Worm (Caenorhabditis elegans) whole organism, L4 larva: ENCODE results near the gene K11H3.5.

Experiments
- R02D3.7 ChIP-seq: fragments of 150-350 bp; sonication (generic microtip); optimal IDR thresholded peaks from 3 replicates; lab custom pipeline; 2014; ENCODE audit warnings: missing biosample characterization, missing genetic modification characterization
- T26A8.4 ChIP-seq: fragments of 200-800 bp; sonication (Bioruptor generic); IDR thresholded peaks from 2 replicates; pipeline ENCODE4 v1.3.6; 2022; ENCODE audit warnings: missing genetic modification characterization, missing compliant biosample characterization
- Y48G9A.11 ChIP-seq: fragments of 200-800 bp; sonication (Bioruptor generic); IDR thresholded peaks from 2 replicates; pipeline ENCODE4 v1.3.6; 2022; ENCODE audit warnings: missing genetic modification reagents, missing genetic modification characterization, missing compliant biosample characterization
- Y75B8A.6 ChIP-seq: fragments of 200-800 bp; sonication (Bioruptor generic); IDR thresholded peaks from 2 replicates; pipeline ENCODE4 v1.3.6; 2022; ENCODE audit warnings: missing genetic modification reagents, missing genetic modification characterization, missing compliant biosample characterization
- ZK546.5 ChIP-seq, 2 experiments: sonication (generic microtip); optimal IDR thresholded peaks; 2 replicates each; lab custom pipeline; 2017; ENCODE audit warnings: missing biosample characterization in 2 of 2, missing genetic modification characterization in 2 of 2
- arid-1 ChIP-seq: fragments of 200-800 bp; sonication (Bioruptor generic); conservative IDR thresholded peaks from 2 replicates; pipeline ENCODE4 v1.3.6; 2022; ENCODE audit warnings: missing genetic modification reagents, missing genetic modification characterization, missing compliant biosample characterization
- ceh-28 ChIP-seq: fragments of 150-350 bp; optimal IDR thresholded peaks from 2 replicates; lab custom pipeline; 2014; ENCODE audit warnings: missing biosample characterization, missing genetic modification reagents, missing genetic modification characterization
- ceh-44 ChIP-seq: fragments of 200-800 bp; sonication (Bioruptor generic); IDR thresholded peaks from 2 replicates; pipeline ENCODE4 v1.3.6; 2022; ENCODE audit warnings: missing genetic modification reagents, missing genetic modification characterization, missing compliant biosample characterization
- ceh-62 ChIP-seq: sonication (generic microtip); optimal IDR thresholded peaks from 2 replicates; lab custom pipeline; 2017; ENCODE audit warnings: missing biosample characterization, missing genetic modification characterization
- ces-1 ChIP-seq: fragments of 150-350 bp; sonication (generic microtip); optimal IDR thresholded peaks from 4 replicates; lab custom pipeline; 2014; ENCODE audit warnings: missing biosample characterization, missing genetic modification reagents, missing genetic modification characterization
- daf-16 ChIP-seq, 3 experiments: sonication (generic microtip); optimal IDR thresholded peaks; 2 replicates each; lab custom pipeline; 2016 to 2017; ENCODE audit warnings: missing genetic modification characterization in 3 of 3, missing genetic modification reagents in 3 of 3, mild to moderate bottlenecking in 2 of 3, missing compliant biosample characterization in 2 of 3, missing biosample characterization in 1 of 3, moderate library complexity in 1 of 3
- daf-19 ChIP-seq: fragments of 200-800 bp; sonication (Bioruptor generic); conservative IDR thresholded peaks from 2 replicates; pipeline ENCODE4 v1.3.6; 2022; ENCODE audit warnings: missing genetic modification characterization, missing compliant biosample characterization
- dmd-6 ChIP-seq: fragments of 200-800 bp; sonication (Bioruptor generic); IDR thresholded peaks from 2 replicates; pipeline ENCODE4 v1.3.6; 2022; ENCODE audit warnings: missing genetic modification reagents, missing genetic modification characterization, missing compliant biosample characterization
- dmd-9 ChIP-seq: fragments of 200-800 bp; sonication (Bioruptor generic); IDR thresholded peaks from 2 replicates; pipeline ENCODE4 v1.3.6; 2022; ENCODE audit warnings: missing genetic modification reagents, missing genetic modification characterization, missing compliant biosample characterization
- dpl-1 ChIP-seq: fragments of 150-350 bp; optimal IDR thresholded peaks from 2 replicates; lab custom pipeline; 2014; ENCODE audit warnings: missing biosample characterization, missing genetic modification reagents, missing genetic modification characterization
- duxl-1 ChIP-seq: sonication (generic microtip); optimal IDR thresholded peaks from 2 replicates; lab custom pipeline; 2016; ENCODE audit warnings: mild to moderate bottlenecking, missing genetic modification characterization, moderate library complexity, missing compliant biosample characterization; ENCODE audit not compliant: poor library complexity
- dve-1 ChIP-seq: sonication (generic microtip); optimal IDR thresholded peaks from 2 replicates; lab custom pipeline; 2017; ENCODE audit warnings: antibody characterized with exemption, mild to moderate bottlenecking, missing genetic modification characterization, missing compliant biosample characterization; ENCODE audit not compliant: insufficient read depth
- egl-43 ChIP-seq: fragments of 200-800 bp; sonication (Bioruptor generic); IDR thresholded peaks from 2 replicates; pipeline ENCODE4 v1.3.6; 2022; ENCODE audit warnings: missing genetic modification reagents, missing genetic modification characterization, missing compliant biosample characterization
- gei-8 ChIP-seq: fragments of 200-800 bp; sonication (Bioruptor generic); optimal IDR thresholded peaks from 2 replicates; lab custom pipeline; 2018; ENCODE audit warnings: mild to moderate bottlenecking, missing genetic modification characterization, missing compliant biosample characterization
- hlh-11 ChIP-seq: fragments of 200-800 bp; sonication (Bioruptor generic); optimal IDR thresholded peaks from 2 replicates; lab custom pipeline; 2018; ENCODE audit warnings: mild to moderate bottlenecking, missing genetic modification characterization, missing compliant biosample characterization
- hlh-30 ChIP-seq: sonication (generic microtip); optimal IDR thresholded peaks from 2 replicates; lab custom pipeline; 2017; ENCODE audit warnings: antibody characterized with exemption, mild to moderate bottlenecking, missing genetic modification characterization, missing compliant biosample characterization; ENCODE audit not compliant: insufficient read depth
- hmg-1.1 ChIP-seq: fragments of 200-800 bp; sonication (Bioruptor generic); IDR thresholded peaks from 2 replicates; pipeline ENCODE4 v1.3.6; 2022; ENCODE audit warnings: missing genetic modification reagents, missing genetic modification characterization, missing compliant biosample characterization
- jun-1 ChIP-seq: fragments of 150-350 bp; optimal IDR thresholded peaks from 2 replicates; lab custom pipeline; 2014; ENCODE audit warnings: missing biosample characterization, missing genetic modification reagents, missing genetic modification characterization
- lin-1 ChIP-seq: fragments of 200-800 bp; sonication (Bioruptor generic); IDR thresholded peaks from 2 replicates; pipeline ENCODE4 v1.3.6; 2022; ENCODE audit warnings: missing genetic modification reagents, missing genetic modification characterization, missing compliant biosample characterization
- lin-13 ChIP-seq: fragments of 150-350 bp; optimal IDR thresholded peaks from 2 replicates; lab custom pipeline; 2014; ENCODE audit warnings: missing biosample characterization, missing genetic modification reagents, missing genetic modification characterization
- lin-38 ChIP-seq: fragments of 200-800 bp; sonication (Bioruptor generic); IDR thresholded peaks from 2 replicates; pipeline ENCODE4 v1.3.6; 2022; ENCODE audit warnings: missing genetic modification reagents, missing genetic modification characterization, missing compliant biosample characterization
- lin-39 ChIP-seq: fragments of 150-350 bp; optimal IDR thresholded peaks from 2 replicates; lab custom pipeline; 2014; ENCODE audit warnings: missing biosample characterization, missing genetic modification reagents, missing genetic modification characterization
- lsy-2 ChIP-seq, 2 experiments: fragments of 150-350 bp in 1 of 2; sonication (generic microtip) in 1 of 2; optimal IDR thresholded peaks; 2 replicates each; lab custom pipeline; 2014 to 2017; ENCODE audit warnings: missing biosample characterization in 2 of 2, missing genetic modification characterization in 2 of 2
- madf-5 ChIP-seq, 2 experiments: fragments of 200-800 bp; sonication (Bioruptor generic); IDR thresholded peaks; 2 replicates each; pipeline ENCODE4 v1.3.6; 2022; ENCODE audit warnings: missing compliant biosample characterization in 2 of 2, missing genetic modification characterization in 2 of 2
- mep-1 ChIP-seq: fragments of 150-350 bp; sonication (generic microtip); optimal IDR thresholded peaks from 3 replicates; lab custom pipeline; 2014; ENCODE audit warnings: missing biosample characterization, missing genetic modification characterization
- mes-2 ChIP-seq: sonication (generic microtip); optimal IDR thresholded peaks from 2 replicates; lab custom pipeline; 2016; ENCODE audit warnings: missing genotype, mild to moderate bottlenecking, missing genetic modification characterization, missing compliant biosample characterization; ENCODE audit not compliant: poor library complexity, severe bottlenecking
- nhr-102 ChIP-seq: sonication (generic microtip); optimal IDR thresholded peaks from 2 replicates; lab custom pipeline; 2016; ENCODE audit warnings: mild to moderate bottlenecking, missing genetic modification characterization, moderate library complexity, missing compliant biosample characterization
- nhr-28 ChIP-seq: fragments of 150-350 bp; optimal IDR thresholded peaks from 2 replicates; lab custom pipeline; 2014; ENCODE audit warnings: missing biosample characterization, missing genetic modification characterization
- nhr-6 ChIP-seq: fragments of 150-350 bp; optimal IDR thresholded peaks from 2 replicates; lab custom pipeline; 2014; ENCODE audit warnings: missing biosample characterization, missing genetic modification characterization
- pha-4 ChIP-seq, 2 experiments: fragments of 150-350 bp in 1 of 2; fragments of 200-800 bp in 1 of 2; sonication (Bioruptor generic) in 1 of 2; IDR thresholded peaks in 1 of 2; optimal IDR thresholded peaks in 1 of 2; 2 replicates each; pipeline versions ENCODE4 v1.3.6 to Lab custom; 2014 to 2022; ENCODE audit warnings: missing genetic modification characterization in 2 of 2, missing genetic modification reagents in 2 of 2, missing biosample characterization in 1 of 2, missing compliant biosample characterization in 1 of 2
- pqm-1 ChIP-seq: sonication (generic microtip); optimal IDR thresholded peaks from 2 replicates; lab custom pipeline; 2017; ENCODE audit warnings: missing biosample characterization, missing genetic modification characterization
- rbr-2 ChIP-seq: sonication (generic microtip); optimal IDR thresholded peaks from 2 replicates; lab custom pipeline; 2016; ENCODE audit warnings: missing genotype, missing genetic modification characterization, missing compliant biosample characterization
- snpc-1.2 ChIP-seq: fragments of 200-800 bp; sonication (Bioruptor generic); IDR thresholded peaks from 2 replicates; pipeline ENCODE4 v1.3.6; 2022; ENCODE audit warnings: missing genetic modification reagents, missing genetic modification characterization, missing compliant biosample characterization
- tag-97 ChIP-seq: fragments of 200-800 bp; sonication (Bioruptor generic); IDR thresholded peaks from 2 replicates; pipeline ENCODE4 v1.3.6; 2022; ENCODE audit warnings: missing genetic modification characterization, missing compliant biosample characterization
- unc-62 ChIP-seq, 3 experiments: fragments of 150-350 bp in 1 of 3; sonication (generic microtip); optimal IDR thresholded peaks in 2 of 3; peaks in 1 of 3; 1 replicate in 1 of 3; 2 replicates in 2 of 3; lab custom pipeline; 2014 to 2017; ENCODE audit warnings: missing biosample characterization in 3 of 3, missing genetic modification characterization in 3 of 3, missing genetic modification reagents in 3 of 3, missing genotype in 1 of 3
- vab-7 ChIP-seq: fragments of 200-800 bp; sonication (Bioruptor generic); IDR thresholded peaks from 2 replicates; pipeline ENCODE4 v1.3.6; 2022; ENCODE audit warnings: missing genetic modification reagents, missing genetic modification characterization, missing compliant biosample characterization
- zfp-2 ChIP-seq: sonication (generic microtip); optimal IDR thresholded peaks from 2 replicates; lab custom pipeline; 2016; ENCODE audit warnings: mild to moderate bottlenecking, missing genetic modification characterization, missing compliant biosample characterization
- ztf-11 ChIP-seq: fragments of 150-350 bp; optimal IDR thresholded peaks from 2 replicates; lab custom pipeline; 2014; ENCODE audit warnings: missing biosample characterization, missing genetic modification characterization

K11H3.5 gene

DNA sequence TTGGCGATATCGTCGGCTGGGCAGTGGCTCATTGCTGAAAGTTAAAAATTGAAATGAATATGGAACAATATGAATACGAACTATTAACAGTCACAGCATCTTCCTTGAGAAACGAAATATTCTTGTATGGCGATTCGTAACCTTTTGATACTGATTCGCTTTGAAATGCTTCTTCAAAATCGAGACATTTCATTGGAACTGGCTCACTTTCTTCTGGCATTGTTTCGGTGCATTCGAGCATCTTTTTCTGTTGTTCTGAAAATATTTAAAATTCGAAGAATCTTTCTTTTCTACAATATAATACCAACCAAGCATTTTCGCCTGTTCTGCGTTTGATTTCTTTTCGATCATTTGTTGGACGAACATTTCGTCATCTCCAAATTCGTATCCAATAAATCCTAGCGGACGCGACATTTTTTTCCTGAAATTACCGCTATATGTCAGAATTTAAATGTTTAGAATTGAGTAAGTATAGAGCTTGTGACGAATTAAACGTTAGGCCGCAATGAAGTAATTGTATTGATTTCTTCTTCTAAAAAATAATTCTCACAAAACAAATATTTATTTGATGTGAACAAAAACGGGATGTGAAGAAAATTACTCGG, 19.1 kb upstream of the K11H3.5 start, which contains the start of gene lin-52 (continued):
- TF ChIP-seq vab-7 (GFP tag; lab: Robert Waterston, UW) (no peak), gei-8 (GFP tag; lab: Kevin White, UChicago) (no peak), nhr-102 (peak; percentile 50), zfp-2 (tag; lab: Kevin White, UChicago) (no peak), ztf-11 (tag; lab: Kevin White, UChicago) (no peak), madf-5 (GFP tag; IDR thresholded peaks at IDR 0.05; lab: Robert Waterston, UW) (no peak), nhr-6 (tag; lab: Kevin White, UChicago) (no peak), lin-13 (GFP tag; lab: Kevin White, UChicago) (no peak), T26A8.4 (peak; percentile 23; the same call in 1 of the 2 replicates), Y48G9A.11 (GFP tag; lab: Robert Waterston, UW) (no peak), arid-1 (GFP tag; lab: Robert Waterston, UW) (no peak), ZK546.5 (tag; optimal IDR thresholded peaks at IDR 0.05; lab: Kevin White, UChicago) (no peak), dpl-1 (GFP tag; lab: Kevin White, UChicago) (no peak), tag-97 (no peak), jun-1 (no peak), ceh-44 (GFP tag; lab: Robert Waterston, UW) (no peak), R02D3.7 (no peak), hmg-1.1 (GFP tag; lab: Robert Waterston, UW) (no peak), lsy-2 (tag; optimal IDR thresholded peaks at IDR 0.05; lab: Kevin White, UChicago) (peak in 1 of 2 experiments; percentile 12), snpc-1.2 (no peak), daf-19 (GFP tag; lab: Robert Waterston, UW) (peak; percentile 76; the same call in 1 of the 2 replicates), mep-1 (tag; lab: Kevin White, UChicago) (peak; percentile 13), dmd-6 (GFP tag; lab: Robert Waterston, UW) (no peak), lin-1 (GFP tag; lab: Robert Waterston, UW) (0 out of 2 replicates have a peak, but pooled peaks have one; percentile 30), dve-1 (peak; percentile 22), lin-38 (GFP tag; lab: Robert Waterston, UW) (peak; percentile 22; the same call in 1 of the 2 replicates), lin-39 (tag; lab: Kevin White, UChicago) (no peak), hlh-30 (tag; lab: Kevin White, UChicago) (peak; percentile 1), pqm-1 (tag; lab: Kevin White, UChicago) (no peak), hlh-11 (no peak), dmd-9 (no peak), pha-4 (GFP tag; IDR thresholded peaks at IDR 0.05; lab: Robert Waterston, UW) (no peak; the same call in 1 of the 2 replicates), pha-4 (tag; optimal IDR thresholded peaks at IDR 0.05; lab: Kevin White, UChicago) (no peak)

DNA sequence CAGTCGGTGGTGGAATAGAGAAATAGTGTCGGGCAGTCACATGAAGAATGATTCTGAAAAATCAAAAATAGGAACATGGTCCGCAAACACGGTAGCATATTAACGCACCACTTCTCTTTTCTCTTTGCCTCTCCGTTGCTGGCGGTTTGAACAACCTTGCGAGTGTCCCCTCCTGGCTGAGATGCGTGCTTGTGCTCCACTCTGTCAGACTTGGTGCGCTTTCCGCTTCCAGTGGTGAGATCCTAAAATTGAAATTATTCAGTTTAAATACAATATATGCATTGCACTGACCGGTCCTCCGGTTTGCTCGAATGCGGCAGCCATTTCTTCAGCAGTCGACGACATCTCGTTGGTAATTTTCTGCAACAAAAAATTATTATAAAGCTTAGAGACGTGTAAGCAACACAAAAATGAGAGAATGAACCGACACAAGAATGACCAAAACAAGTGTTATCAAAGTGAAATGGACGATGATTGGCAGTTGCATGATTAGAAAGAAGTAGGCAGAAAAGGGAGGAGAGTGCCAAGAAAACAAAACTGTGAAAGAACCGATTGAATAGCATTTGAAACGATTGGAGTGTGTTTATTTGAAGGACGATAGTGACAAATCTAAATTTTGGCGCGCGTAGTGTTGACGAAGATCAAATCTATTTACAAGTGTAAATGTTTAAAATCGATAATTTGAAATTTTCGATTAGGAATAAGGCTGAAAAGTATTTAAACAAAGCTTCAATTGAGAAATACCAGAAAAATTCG, 18.3 kb upstream of the K11H3.5 start, which contains the start of gene ZK632.9:
ZK632.9 (minus strand) TSS at position 360 of the 756 bp plus-strand sequence.
- TF ChIP-seq dpl-1 (GFP tag; lab: Kevin White, UChicago), result peak; percentile 10
- TF ChIP-seq hlh-11, result peak; percentile 41
- peak in 1 of 2 experiments; percentile 56 for TF ChIP-seq unc-62 (GFP tag; optimal IDR thresholded peaks at IDR 0.05 in 1 of 2; lab: Kevin White, UChicago)
- TF ChIP-seq unc-62 (tag; optimal IDR thresholded peaks at IDR 0.05; lab: Kevin White, UChicago), result no peak
- peak; percentile 41; the same call in 1 of the 2 replicates for TF ChIP-seq T26A8.4
- TF ChIP-seq duxl-1 (tag; lab: Kevin White, UChicago), result no peak
- no peak for TF ChIP-seq gei-8 (GFP tag; lab: Kevin White, UChicago)
- TF ChIP-seq ZK546.5 (tag; optimal IDR thresholded peaks at IDR 0.05; lab: Kevin White, UChicago), result no peak
- peak; percentile 26 for TF ChIP-seq ceh-28
- peak; percentile 33 for TF ChIP-seq mes-2
- 0 out of 2 replicates have a peak, but pooled peaks have one; percentile 34 for TF ChIP-seq snpc-1.2
- no peak for TF ChIP-seq rbr-2 (tag; lab: Kevin White, UChicago)
- no peak for TF ChIP-seq daf-16 (GFP tag; optimal IDR thresholded peaks at IDR 0.05; lab: Kevin White, UChicago)
- TF ChIP-seq daf-16 (tag; optimal IDR thresholded peaks at IDR 0.05; lab: Kevin White, UChicago), result peak; percentile 94
- TF ChIP-seq lsy-2 (tag; optimal IDR thresholded peaks at IDR 0.05; lab: Kevin White, UChicago), result no peak
- TF ChIP-seq dmd-6 (GFP tag; lab: Robert Waterston, UW), result peak; percentile 48
- TF ChIP-seq dve-1, result peak; percentile 54
- TF ChIP-seq nhr-28, result peak; percentile 63
- 0 out of 2 replicates have a peak, but pooled peaks have one; percentile 32 for TF ChIP-seq pha-4 (GFP tag; IDR thresholded peaks at IDR 0.05; lab: Robert Waterston, UW)
- TF ChIP-seq pha-4 (tag; optimal IDR thresholded peaks at IDR 0.05; lab: Kevin White, UChicago), result no peak
- no peak for TF ChIP-seq ceh-62 (tag; lab: Kevin White, UChicago)
- no peak for TF ChIP-seq ces-1 (GFP tag; lab: Kevin White, UChicago)
- TF ChIP-seq Y75B8A.6, result peak; percentile 70; the same call in 1 of the 2 replicates
- peak; percentile 54 for TF ChIP-seq egl-43
